Fruit fly (Drosophila melanogaster) whole organism, larva: Measurements from ENCODE around the gene Spp.

Source experiments
- noc ChIP-seq: fragments of 200-800 bp; sonication (Bioruptor generic); optimal IDR thresholded peaks from 3 replicates; lab custom pipeline; 2019; ENCODE audit warnings: missing biosample characterization, mild to moderate bottlenecking, missing genetic modification characterization, moderate library complexity

Gene Spp

DNA sequence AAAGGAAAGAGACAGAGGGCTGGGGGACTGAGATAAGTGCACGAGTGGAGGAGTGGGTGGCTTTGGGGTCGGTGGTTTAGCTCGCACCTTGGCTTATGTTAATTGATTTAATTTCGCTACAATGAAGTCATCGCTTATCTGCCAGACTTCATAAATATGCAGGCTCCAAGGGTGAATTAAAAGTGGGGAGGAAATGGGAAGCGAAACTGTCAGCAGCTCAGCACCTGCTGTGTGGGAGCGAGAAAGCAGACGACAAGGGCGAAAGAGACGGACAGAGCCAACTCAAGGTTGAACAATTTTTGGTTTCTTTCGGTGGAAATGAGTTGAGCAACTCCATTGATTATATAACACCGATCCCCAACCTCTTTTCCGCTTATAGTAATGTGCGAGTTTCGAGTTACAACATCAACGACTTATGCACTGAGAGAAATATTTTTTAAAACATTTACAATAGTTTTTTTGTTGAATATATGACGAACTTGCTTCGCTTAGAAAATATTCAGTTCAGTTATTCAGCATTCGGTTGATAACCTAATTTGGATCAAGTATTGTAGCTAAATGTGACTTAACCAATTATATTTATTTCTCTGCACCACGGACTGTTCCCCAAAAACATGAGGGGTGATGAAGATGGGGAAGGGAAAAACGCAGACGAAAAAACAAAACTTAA is 24.0 kb downstream of the Spp start:
- TF ChIP-seq noc (tag; lab: Kevin White, UChicago), result no peak

DNA sequence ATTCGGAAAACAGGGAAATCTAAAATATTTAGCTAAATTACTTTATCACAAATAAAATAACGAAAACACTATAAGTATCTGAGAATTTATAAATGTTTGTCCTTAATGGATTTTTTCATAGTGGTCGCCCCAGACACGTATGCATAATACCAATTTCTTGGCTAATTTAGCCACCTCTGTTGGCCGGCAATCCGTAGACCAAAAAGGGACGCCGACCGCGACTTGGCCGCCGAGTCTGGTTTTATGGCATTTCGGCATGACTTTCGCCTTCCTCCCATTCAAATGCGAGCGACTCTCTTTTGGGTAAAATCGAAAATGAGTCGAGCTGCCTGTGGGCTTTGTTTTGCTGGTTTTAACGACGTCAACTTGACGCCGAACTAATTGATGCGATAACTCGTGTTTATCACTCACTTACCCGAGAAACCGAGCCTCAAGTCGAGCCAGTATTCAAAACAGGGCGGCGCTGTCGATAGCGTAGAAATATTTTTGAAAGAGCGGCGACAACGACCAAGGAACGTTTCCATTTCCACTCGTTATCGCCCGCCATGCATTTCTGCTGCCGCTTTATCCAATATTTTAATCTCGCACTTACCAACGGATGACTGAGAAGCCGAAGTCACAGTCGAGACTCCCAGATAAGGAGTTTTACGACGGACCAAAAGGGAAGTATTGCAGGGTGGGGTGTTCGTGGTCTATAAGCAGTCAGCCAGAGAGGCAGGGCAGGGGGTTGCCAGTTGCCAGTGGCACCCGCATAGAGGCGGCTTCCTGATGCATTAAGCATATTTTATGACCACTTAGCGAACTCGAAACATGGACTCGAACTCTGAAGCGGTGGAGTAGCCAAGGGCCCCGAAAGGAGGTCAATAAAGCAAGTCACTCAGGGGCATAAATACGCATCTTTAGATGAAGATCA is 25.2 kb downstream of the Spp start:
- TF ChIP-seq noc (tag; lab: Kevin White, UChicago), result no peak

DNA sequence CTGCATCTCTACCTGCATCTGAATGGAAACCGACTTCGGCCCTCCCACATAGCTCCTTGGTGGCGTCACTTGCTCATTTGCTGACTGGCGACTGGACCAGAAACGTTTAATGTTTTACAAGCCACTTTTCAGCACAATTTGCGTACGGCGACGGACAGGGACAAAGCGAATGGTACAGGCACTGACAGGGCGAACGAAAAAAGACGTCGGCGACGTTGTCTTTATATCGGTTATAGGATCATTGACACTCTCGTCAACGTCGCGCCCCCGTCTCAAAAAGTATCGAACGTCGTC is 25.9 kb downstream of the Spp start:
- TF ChIP-seq noc (tag; lab: Kevin White, UChicago), result no peak

DNA sequence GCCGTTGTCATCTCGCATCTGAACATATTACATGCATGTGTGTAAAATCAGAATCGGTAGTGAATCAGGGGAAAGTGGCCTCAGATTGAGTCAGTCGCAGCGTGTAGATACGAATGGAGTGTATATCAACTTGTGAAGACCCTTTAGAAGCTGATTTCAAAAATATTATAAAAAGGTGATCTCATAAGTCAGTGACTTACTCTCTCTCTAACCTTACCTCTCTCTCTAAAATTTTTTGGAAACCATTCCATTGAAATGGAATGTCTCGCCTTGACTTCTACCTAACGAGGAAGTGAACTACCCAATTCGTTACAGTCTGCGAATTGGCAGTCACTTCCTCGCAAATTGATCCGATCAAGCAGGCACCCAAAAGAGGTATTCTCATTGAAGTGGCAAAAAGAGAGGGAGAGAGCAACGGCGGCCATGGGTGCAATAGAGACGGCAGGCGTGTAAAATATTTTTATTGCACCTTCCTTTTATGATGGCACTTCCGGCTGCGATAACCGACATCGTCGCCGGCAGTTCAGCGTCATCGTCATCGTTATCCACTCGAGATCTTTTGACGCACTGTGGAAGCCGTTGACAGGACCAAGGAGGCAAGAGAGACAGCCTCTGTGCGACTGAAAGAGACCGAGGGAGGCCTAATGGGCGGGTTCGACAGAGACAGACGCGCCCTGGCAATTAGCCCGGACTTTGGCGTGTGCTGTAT is 26.4 kb downstream of the Spp start:
- TF ChIP-seq noc (tag; lab: Kevin White, UChicago), result no peak

DNA sequence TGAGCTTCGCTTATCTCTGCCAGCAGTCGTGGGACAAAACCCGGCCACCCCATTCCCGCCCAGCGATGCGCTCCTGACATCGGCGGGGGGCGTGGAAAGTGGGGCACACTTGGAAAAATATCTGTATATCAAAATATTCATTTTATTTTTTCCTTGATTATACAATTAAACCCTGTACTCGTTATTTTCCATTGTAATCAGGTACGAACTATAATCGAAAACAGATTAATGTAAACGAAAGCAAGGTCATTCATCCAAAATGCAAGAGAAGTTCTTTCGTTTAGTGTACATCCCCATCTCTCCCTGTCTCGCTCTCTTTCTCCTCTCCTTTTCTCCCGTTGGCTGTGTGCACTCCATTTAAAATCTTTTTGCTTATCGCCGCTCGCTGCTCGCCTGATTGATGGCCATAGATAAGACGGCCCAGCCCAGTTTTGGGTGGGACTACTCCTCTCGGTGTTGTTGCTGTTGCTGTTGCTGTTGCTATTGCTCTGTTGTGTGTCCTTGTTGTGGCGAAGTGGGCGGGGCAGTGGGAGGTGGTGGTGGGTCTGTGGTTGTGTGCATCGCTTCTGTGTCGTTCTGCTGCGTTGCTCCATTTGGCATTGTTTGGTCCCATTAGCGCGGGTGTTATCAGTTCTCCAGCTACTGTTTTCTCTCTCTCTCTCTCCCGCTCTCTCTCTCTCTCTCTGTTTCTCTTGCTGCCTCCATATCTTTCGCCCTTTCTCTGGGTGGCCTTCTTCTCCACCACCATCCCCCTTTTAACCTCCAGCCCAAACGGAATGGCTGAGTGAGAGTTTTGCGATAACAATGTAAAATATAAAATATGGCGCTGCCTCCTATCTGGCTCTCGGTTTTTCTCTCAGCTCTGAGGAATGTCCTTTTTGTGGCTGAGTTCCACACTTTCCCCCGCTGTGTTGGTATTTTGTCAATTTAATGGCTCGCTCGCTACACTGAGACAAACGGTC is 28.1 kb downstream of the Spp start:
- no peak for TF ChIP-seq noc (tag; lab: Kevin White, UChicago)

DNA sequence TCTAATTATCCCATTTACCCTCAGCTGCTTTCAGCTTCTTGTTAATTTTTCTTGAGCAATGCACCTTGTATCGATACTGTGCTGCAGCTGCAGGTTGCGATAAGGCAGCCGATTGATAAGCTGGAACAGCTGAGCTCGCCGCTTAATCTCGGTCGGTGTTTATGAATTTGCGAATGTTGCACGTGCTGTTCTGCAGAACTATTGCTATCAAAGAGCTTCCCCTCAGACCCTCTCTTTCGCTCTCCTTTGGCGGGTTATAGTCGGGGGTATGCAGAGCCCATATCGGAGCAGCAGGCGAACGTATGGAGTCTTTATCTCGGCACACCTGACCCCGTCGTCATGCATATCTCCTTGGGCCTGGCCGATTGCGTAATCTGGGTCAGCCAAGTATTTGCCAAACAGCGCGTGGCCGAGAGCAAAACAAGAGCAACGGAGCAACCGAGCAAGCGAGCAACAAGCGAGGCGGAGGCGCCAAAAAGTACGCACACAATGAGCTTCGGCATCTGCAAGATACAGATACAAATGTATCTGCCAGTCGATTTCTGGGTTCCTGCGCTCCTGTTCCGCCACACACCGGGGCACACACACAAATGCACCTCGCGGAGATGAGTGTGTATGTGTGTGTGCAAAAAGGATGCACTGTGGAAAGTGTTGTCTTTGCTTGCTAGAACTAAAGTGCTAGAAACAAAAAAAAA is 30.2 kb downstream of the Spp start:
- no peak for TF ChIP-seq noc (tag; lab: Kevin White, UChicago)

DNA sequence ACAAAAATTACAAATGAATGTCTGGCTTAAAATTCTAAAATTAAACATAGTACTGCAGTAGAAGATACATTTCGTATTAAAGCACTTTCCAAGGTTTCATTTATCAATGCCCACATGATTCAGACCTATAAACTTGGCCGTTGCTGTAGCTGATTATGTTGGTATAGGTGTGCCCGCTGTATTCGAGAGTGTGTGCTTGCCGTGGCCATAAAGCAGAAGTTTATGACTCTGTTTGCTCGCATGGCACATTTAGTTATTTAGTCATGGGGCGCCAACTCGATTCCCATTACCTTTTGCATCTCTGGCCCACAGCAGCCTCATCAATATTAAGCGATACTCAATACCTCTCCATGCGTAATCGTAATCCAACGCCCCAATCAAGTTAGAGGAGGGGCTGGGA is 31.4 kb downstream of the Spp start:
- no peak for TF ChIP-seq noc (tag; lab: Kevin White, UChicago)

DNA sequence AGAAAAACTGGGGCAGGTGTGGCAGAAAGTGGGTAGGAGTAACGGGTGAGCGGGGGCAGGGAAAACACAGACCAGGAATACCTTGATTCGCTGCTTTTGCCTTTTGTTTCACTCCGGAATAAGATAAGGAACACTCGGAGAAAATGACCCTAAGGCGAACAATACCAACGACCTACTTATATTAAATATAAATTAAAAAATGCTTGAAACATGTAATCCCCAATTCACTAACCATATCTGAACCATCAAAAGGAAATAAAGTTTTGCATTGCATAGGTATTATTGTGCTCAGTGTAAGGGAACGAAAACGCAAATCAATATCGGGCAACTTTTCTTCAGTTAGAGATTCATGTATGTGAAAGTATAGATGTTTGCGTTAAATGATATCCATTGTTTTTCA is 32.4 kb downstream of the Spp start:
- TF ChIP-seq noc (tag; lab: Kevin White, UChicago), result no peak

DNA sequence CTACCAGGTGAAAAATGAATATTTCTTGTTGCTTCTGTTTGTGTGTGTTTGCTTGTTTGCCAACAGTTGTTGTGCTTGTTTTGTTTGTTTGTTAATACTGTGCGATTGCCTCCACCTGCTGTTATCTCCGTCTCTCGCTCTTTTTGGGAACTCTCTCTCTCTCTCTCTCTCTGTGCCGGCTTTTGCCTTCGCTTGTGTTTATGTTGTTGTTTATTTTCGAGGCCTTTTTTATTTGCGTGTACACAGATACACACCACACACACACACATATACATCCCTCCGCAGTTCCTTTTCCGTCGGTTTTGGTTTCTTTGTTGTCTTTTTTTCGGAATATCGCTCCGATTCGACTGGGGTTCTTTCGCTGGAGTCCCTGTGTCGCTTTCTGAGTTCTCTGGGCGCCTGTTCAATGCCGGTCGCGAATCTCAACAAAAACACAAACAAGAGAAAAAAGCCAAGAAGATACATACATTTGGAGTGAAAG is 33.9 kb downstream of the Spp start:
- TF ChIP-seq noc (tag; lab: Kevin White, UChicago), result no peak

DNA sequence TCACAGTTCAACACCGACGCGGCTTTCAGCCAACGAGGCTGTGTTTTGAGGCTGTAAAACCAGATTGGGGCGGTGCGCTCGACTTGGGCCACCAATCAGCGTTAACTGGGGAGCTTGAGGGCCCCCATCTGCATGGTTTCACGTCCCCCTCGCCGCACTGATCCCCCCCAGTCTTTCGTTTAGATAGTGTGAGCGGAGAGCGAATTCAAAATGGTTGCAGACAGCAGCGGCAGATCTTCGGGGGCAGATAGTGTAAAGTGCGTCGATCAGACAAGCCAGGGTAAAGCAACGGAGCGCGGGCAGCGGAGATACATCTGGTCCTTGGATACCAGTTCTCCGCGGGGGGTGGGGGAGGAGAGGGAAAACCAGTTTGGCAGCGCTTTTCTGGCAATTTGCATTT is 37.3 kb downstream of the Spp start:
- TF ChIP-seq noc (tag; lab: Kevin White, UChicago), result no peak

DNA sequence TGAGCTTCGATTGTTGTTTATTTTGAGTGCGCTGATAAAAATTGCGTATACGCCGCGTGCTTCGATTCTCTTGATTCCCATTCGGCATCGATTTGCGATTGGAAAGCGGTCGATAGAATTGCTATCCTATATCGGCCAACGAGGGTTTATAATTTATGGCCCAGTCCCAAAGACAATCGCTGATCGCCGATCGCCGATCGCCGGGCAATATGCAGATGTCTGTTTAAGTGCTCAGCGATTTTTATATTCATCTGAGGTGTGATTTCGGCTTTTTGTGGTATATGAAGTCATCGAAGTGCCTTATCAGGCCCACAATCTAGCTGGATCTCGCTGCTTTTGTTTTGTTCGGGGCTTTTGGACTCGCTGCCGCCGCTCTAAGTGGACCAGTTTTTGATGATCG is 38.0 kb downstream of the Spp start:
- TF ChIP-seq noc (tag; lab: Kevin White, UChicago), result no peak

DNA sequence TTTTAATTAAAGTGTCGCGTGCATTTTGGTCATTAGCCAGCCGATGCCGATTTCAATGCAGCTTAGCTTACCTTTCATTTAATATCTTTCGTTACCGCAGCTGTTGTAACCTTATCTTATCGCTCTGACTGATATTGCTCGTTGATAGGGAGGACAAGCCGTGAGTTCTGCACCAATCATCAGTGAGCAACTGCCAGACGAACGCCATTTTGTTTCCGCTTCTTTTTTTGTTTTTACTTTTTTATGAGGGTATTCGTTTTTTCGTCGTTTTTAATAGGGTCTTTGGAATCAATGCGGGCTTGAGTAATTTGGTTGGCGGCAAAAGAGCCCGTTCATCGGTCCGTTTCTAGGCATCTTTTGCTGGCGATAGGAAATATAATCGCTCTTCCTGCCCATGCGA is 39.4 kb downstream of the Spp start:
- no peak for TF ChIP-seq noc (tag; lab: Kevin White, UChicago)

DNA sequence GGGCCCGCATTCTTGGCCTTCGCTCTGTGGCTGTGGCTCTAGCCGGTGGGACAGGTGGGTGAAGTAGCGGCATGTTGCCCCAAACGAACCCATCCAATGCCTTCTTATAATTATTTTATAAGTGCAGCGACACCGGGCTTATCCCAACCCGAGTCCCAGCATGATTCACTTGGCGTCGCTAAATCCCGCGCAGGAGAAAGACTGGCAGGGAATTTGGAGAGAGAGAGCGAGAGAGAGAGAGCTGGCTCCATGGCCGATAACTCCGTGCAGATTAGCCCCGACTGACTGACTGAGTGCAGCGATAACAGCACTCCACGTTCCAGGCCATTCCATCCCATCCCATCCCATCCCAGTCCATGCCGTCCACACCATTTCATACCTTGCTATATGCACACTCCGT is 42.8 kb downstream of the Spp start:
- no peak for TF ChIP-seq noc (tag; lab: Kevin White, UChicago)

DNA sequence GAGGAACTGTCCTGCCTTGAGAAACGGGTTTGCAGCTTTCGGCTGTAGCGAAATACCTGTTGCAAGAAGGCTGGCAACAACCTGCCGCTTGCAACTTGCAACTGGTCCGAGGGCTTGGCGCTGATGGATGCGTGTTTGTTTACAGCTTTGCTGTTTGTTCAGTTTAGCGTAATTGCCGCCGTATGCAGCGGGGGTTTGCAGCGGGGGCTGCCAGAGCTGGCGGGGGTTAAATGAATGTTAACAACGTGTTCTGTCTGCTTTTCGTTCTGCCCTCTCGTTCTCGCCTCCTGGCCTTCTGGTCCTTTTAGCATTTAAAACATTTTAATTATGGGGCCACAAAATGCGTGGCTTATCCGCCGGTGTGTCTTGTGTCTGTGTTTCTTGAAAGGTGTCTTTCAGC is 44.5 kb downstream of the Spp start:
- TF ChIP-seq noc (tag; lab: Kevin White, UChicago), result no peak

DNA sequence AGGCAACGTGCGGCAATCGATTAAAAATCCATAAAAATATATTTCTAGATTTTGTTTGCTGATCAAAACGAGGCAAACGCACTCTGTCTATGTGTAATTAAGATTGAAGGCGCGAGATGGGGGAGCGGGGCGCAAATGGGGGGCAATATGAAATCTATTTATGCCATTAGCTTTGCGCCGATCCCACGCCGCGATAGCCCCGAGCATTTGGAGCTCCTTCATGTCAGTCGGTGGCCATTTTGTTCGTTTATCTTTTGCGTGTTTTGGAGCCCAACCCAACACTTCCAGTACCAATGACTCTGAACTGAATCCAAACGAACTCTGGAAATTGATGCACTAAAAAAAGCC is 46.0 kb downstream of the Spp start:
- TF ChIP-seq noc (tag; lab: Kevin White, UChicago), result no peak
